Worm (Caenorhabditis elegans) whole organism, L2 larva: ENCODE measurements around the gene M05D6.1.

Experiments used
- C34F6.9 ChIP-seq: fragments of 150-350 bp; optimal IDR thresholded peaks from 2 replicates; lab custom pipeline; 2014; ENCODE audit warnings: missing biosample characterization, missing genetic modification characterization
- F13H6.1 ChIP-seq: sonication (generic microtip); optimal IDR thresholded peaks from 2 replicates; lab custom pipeline; 2016; ENCODE audit warnings: missing genetic modification characterization, missing compliant biosample characterization
- R02D3.7 ChIP-seq: fragments of 150-350 bp; optimal IDR thresholded peaks from 2 replicates; lab custom pipeline; 2014; ENCODE audit warnings: missing biosample characterization, missing genetic modification characterization
- Y55F3AM.14 ChIP-seq: fragments of 200-800 bp; sonication (Bioruptor generic); optimal IDR thresholded peaks from 2 replicates; lab custom pipeline; 2018; ENCODE audit warnings: mild to moderate bottlenecking, missing genetic modification characterization, missing compliant biosample characterization
- ZK546.5 ChIP-seq: sonication (generic microtip); optimal IDR thresholded peaks from 2 replicates; lab custom pipeline; 2017; ENCODE audit warnings: missing biosample characterization, missing genetic modification characterization
- alr-1 ChIP-seq: fragments of 150-350 bp; optimal IDR thresholded peaks from 2 replicates; lab custom pipeline; 2014; ENCODE audit warnings: missing biosample characterization, missing genetic modification characterization
- ama-1 ChIP-seq: fragments of 150-350 bp; optimal IDR thresholded peaks from 2 replicates; lab custom pipeline; 2018; ENCODE audit warnings: inconsistent platforms
- blmp-1 ChIP-seq: sonication (generic microtip); optimal IDR thresholded peaks from 2 replicates; lab custom pipeline; 2017; ENCODE audit warnings: missing genetic modification characterization, mild to moderate bottlenecking, missing compliant biosample characterization, antibody characterized with exemption, moderate library complexity; ENCODE audit not compliant: insufficient read depth
- crh-2 ChIP-seq: sonication (generic microtip); optimal IDR thresholded peaks from 2 replicates; lab custom pipeline; 2017; ENCODE audit warnings: missing biosample characterization, missing genetic modification characterization
- dmd-4 ChIP-seq: sonication (generic microtip); optimal IDR thresholded peaks from 2 replicates; lab custom pipeline; 2017; ENCODE audit warnings: missing biosample characterization, missing genetic modification characterization
- egl-27 ChIP-seq: sonication (generic microtip); optimal IDR thresholded peaks from 3 replicates; lab custom pipeline; 2017; ENCODE audit warnings: missing biosample characterization, missing genetic modification reagents, missing genetic modification characterization
- elt-1 ChIP-seq: fragments of 150-350 bp; optimal IDR thresholded peaks from 2 replicates; lab custom pipeline; 2014; ENCODE audit warnings: missing biosample characterization, missing genetic modification characterization
- elt-3 ChIP-seq: sonication (generic microtip); optimal IDR thresholded peaks from 2 replicates; lab custom pipeline; 2017; ENCODE audit warnings: missing biosample characterization, missing genetic modification characterization
- fos-1 ChIP-seq: fragments of 150-350 bp; optimal IDR thresholded peaks from 2 replicates; lab custom pipeline; 2014; ENCODE audit warnings: missing biosample characterization, missing genetic modification characterization
- gmeb-1 ChIP-seq: fragments of 150-350 bp; optimal IDR thresholded peaks from 2 replicates; lab custom pipeline; 2014; ENCODE audit warnings: missing biosample characterization, missing genetic modification characterization
- lin-11 ChIP-seq: fragments of 150-350 bp; sonication (generic microtip); optimal IDR thresholded peaks from 2 replicates; lab custom pipeline; 2014; ENCODE audit warnings: missing biosample characterization, missing genetic modification characterization, inconsistent platforms, mixed read lengths
- lin-13 ChIP-seq: fragments of 150-350 bp; optimal IDR thresholded peaks from 2 replicates; lab custom pipeline; 2014; ENCODE audit warnings: missing biosample characterization, missing genetic modification reagents, missing genetic modification characterization
- lsy-2 ChIP-seq, 2 experiments: fragments of 150-350 bp in 1 of 2; sonication (generic microtip) in 1 of 2; optimal IDR thresholded peaks; 2 replicates each; lab custom pipeline; 2014 to 2017; ENCODE audit warnings: missing biosample characterization in 2 of 2, missing genetic modification characterization in 2 of 2
- mab-5 ChIP-seq: fragments of 150-350 bp; optimal IDR thresholded peaks from 2 replicates; lab custom pipeline; 2014; ENCODE audit warnings: missing biosample characterization, missing genetic modification characterization
- mbf-1 ChIP-seq: sonication (generic microtip); optimal IDR thresholded peaks from 2 replicates; lab custom pipeline; 2017; ENCODE audit warnings: missing biosample characterization, missing genetic modification characterization
- mdl-1 ChIP-seq, 2 experiments: fragments of 150-350 bp in 1 of 2; sonication (generic microtip) in 1 of 2; optimal IDR thresholded peaks; 2 replicates each; lab custom pipeline; 2017; ENCODE audit warnings: missing biosample characterization in 2 of 2, missing genetic modification characterization in 2 of 2
- nhr-10 ChIP-seq: sonication (generic microtip); optimal IDR thresholded peaks from 2 replicates; lab custom pipeline; 2017; ENCODE audit warnings: missing biosample characterization, missing genetic modification characterization
- nhr-11 ChIP-seq: fragments of 150-350 bp; optimal IDR thresholded peaks from 2 replicates; lab custom pipeline; 2014; ENCODE audit warnings: missing biosample characterization, missing genetic modification characterization
- nhr-129 ChIP-seq: fragments of 150-350 bp; optimal IDR thresholded peaks from 2 replicates; lab custom pipeline; 2014; ENCODE audit warnings: missing biosample characterization, missing genetic modification characterization
- nhr-21 ChIP-seq: fragments of 150-350 bp; optimal IDR thresholded peaks from 2 replicates; lab custom pipeline; 2014; ENCODE audit warnings: missing biosample characterization, missing genetic modification characterization
- nhr-23 ChIP-seq: fragments of 150-350 bp; optimal IDR thresholded peaks from 2 replicates; lab custom pipeline; 2014; ENCODE audit warnings: missing biosample characterization, missing genetic modification reagents, missing genetic modification characterization
- nhr-237 ChIP-seq: fragments of 150-350 bp; optimal IDR thresholded peaks from 2 replicates; lab custom pipeline; 2014; ENCODE audit warnings: missing biosample characterization, missing genetic modification characterization
- nhr-25 ChIP-seq: fragments of 150-350 bp; sonication (generic microtip); optimal IDR thresholded peaks from 3 replicates; lab custom pipeline; 2014; ENCODE audit warnings: missing biosample characterization, missing genetic modification characterization
- nhr-6 ChIP-seq: fragments of 150-350 bp; optimal IDR thresholded peaks from 2 replicates; lab custom pipeline; 2014; ENCODE audit warnings: missing biosample characterization, missing genetic modification characterization
- nhr-77 ChIP-seq: fragments of 150-350 bp; optimal IDR thresholded peaks from 2 replicates; lab custom pipeline; 2014; ENCODE audit warnings: missing biosample characterization, missing genetic modification characterization
- peb-1 ChIP-seq: fragments of 150-350 bp; optimal IDR thresholded peaks from 2 replicates; lab custom pipeline; 2014; ENCODE audit warnings: missing biosample characterization, missing genetic modification characterization
- sem-4 ChIP-seq: fragments of 150-350 bp; optimal IDR thresholded peaks from 2 replicates; lab custom pipeline; 2014; ENCODE audit warnings: missing biosample characterization, missing genetic modification reagents, missing genetic modification characterization
- skn-1 ChIP-seq: sonication (generic microtip); optimal IDR thresholded peaks from 2 replicates; lab custom pipeline; 2017; ENCODE audit warnings: missing biosample characterization, missing genetic modification characterization
- sma-3 ChIP-seq: sonication (generic microtip); optimal IDR thresholded peaks from 2 replicates; lab custom pipeline; 2016; ENCODE audit warnings: missing genetic modification reagents, missing genetic modification characterization, missing compliant biosample characterization
- snpc-4 ChIP-seq: fragments of 150-350 bp; optimal IDR thresholded peaks from 2 replicates; lab custom pipeline; 2014; ENCODE audit warnings: missing biosample characterization, missing genetic modification characterization
- unc-39 ChIP-seq: fragments of 150-350 bp; optimal IDR thresholded peaks from 2 replicates; lab custom pipeline; 2014; ENCODE audit warnings: missing biosample characterization, missing genetic modification characterization
- unc-55 ChIP-seq: fragments of 150-350 bp; sonication (generic microtip); optimal IDR thresholded peaks from 3 replicates; lab custom pipeline; 2014; ENCODE audit warnings: missing biosample characterization, missing genetic modification reagents, missing genetic modification characterization
- unc-62 ChIP-seq: fragments of 150-350 bp; optimal IDR thresholded peaks from 2 replicates; lab custom pipeline; 2014; ENCODE audit warnings: missing biosample characterization, missing genetic modification reagents, missing genetic modification characterization
- ztf-1 ChIP-seq: fragments of 200-800 bp; sonication (Bioruptor generic); conservative IDR thresholded peaks from 2 replicates; pipeline ENCODE4 v1.3.6; 2022; ENCODE audit warnings: missing genetic modification characterization, missing compliant biosample characterization
- ztf-11 ChIP-seq: sonication (generic microtip); optimal IDR thresholded peaks from 2 replicates; lab custom pipeline; 2017; ENCODE audit warnings: missing biosample characterization, missing genetic modification characterization
- ztf-4 ChIP-seq: fragments of 150-350 bp; optimal IDR thresholded peaks from 2 replicates; lab custom pipeline; 2014; ENCODE audit warnings: missing biosample characterization, missing genetic modification characterization

The M05D6.1 gene

DNA sequence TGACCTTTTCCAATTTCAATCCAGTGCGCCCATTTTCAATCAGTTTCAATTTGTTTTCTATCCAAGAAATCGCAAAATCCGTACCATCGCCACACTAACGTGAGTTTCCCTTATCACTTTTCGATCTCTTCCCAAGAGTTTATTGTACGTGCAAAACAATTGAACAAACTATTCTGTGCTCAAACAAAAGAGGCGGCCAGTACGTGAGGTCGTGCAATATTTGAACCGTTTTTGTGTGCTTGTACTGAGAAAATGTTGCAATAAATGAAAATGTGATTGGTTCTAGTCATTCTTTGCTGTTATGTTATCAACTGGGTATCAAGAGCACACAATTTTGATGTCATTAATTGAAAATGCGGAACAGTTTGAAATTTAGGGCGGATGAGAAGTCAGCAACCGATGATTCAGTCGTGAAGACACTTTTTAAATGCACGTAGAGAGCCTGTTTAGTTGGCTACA is 25.5 kb downstream of the M05D6.1 start, which contains the start of gene F22B5.4:
Gene F22B5.4, plus strand, starts transcription at position 51 of the 459 bp plus-strand sequence.
- TF ChIP-seq fos-1 (tag; lab: Kevin White, UChicago) (peak; percentile 27), ZK546.5 (no peak)

DNA sequence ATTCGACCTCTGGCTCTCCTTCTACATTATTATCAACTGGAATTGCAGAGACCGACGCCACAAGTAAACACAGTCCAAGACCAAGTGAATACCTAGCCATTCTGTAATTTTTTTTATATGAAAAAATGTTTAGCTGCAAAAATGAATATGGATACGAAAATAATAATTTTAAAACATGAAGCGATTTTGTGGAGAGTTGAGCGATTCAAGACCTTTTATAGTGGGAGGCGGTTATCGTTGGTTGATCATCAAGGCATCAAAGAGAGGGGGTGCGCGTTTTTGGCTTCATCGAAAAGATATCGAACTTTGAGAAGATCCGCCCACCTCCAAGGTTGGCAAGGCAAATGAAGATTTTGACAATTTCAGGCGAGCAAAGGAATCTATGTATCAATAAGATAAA is 28.5 kb downstream of the M05D6.1 start, which contains the start of gene cut-3:
Gene cut-3, minus strand, starts transcription at position 101 of the 400 bp plus-strand sequence.
- TF ChIP-seq nhr-6: no peak
- no peak for TF ChIP-seq nhr-237 (tag; lab: Kevin White, UChicago)
- TF ChIP-seq egl-27 (tag; lab: Kevin White, UChicago): no peak
- TF ChIP-seq peb-1 (tag; lab: Kevin White, UChicago): no peak
- TF ChIP-seq lin-13 (GFP tag; lab: Kevin White, UChicago): no peak
- TF ChIP-seq skn-1 (tag; lab: Kevin White, UChicago): no peak
- TF ChIP-seq C34F6.9 (tag; lab: Kevin White, UChicago): no peak
- TF ChIP-seq nhr-129 (tag; lab: Kevin White, UChicago): no peak
- no peak for TF ChIP-seq nhr-21 (tag; lab: Kevin White, UChicago)
- TF ChIP-seq nhr-10 (tag; lab: Kevin White, UChicago): no peak
- TF ChIP-seq ama-1 (lab: Kevin White, UChicago): no peak
- TF ChIP-seq sma-3: no peak
- TF ChIP-seq nhr-25 (tag; lab: Kevin White, UChicago): no peak
- TF ChIP-seq, all 48 proteins: peak for 0

DNA sequence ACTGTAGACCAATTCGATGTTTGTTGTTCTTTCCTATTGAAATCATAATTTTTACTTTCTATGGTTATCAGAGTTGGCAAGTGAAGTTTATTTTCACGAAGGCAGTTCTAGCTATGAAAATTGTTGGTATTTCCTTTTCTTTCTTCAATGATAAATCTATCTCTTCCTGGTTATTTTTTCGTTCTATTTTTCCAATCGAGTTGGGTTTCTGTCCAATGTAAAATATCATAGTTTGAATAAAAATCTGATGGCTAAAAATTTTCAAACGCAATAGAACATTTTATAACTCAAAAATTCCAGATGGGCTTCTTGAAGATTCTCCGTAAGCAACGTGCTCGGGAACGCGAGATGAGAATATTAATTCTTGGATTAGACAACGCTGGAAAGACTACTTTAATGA is 31.2 kb downstream of the M05D6.1 start, which contains the start of gene evl-20:
Gene evl-20, plus strand, starts transcription at position 301 of the 400 bp plus-strand sequence.
- TF ChIP-seq F13H6.1 (tag; lab: Kevin White, UChicago) (no peak), sma-3 (no peak), nhr-10 (tag; lab: Kevin White, UChicago) (no peak), mab-5 (tag; lab: Kevin White, UChicago) (no peak), nhr-6 (no peak), unc-55 (GFP tag; lab: Kevin White, UChicago) (no peak), Y55F3AM.14 (GFP tag; lab: Kevin White, UChicago) (no peak), C34F6.9 (tag; lab: Kevin White, UChicago) (no peak), crh-2 (tag; lab: Kevin White, UChicago) (no peak), peb-1 (tag; lab: Kevin White, UChicago) (no peak), ama-1 (lab: Kevin White, UChicago) (no peak)

DNA sequence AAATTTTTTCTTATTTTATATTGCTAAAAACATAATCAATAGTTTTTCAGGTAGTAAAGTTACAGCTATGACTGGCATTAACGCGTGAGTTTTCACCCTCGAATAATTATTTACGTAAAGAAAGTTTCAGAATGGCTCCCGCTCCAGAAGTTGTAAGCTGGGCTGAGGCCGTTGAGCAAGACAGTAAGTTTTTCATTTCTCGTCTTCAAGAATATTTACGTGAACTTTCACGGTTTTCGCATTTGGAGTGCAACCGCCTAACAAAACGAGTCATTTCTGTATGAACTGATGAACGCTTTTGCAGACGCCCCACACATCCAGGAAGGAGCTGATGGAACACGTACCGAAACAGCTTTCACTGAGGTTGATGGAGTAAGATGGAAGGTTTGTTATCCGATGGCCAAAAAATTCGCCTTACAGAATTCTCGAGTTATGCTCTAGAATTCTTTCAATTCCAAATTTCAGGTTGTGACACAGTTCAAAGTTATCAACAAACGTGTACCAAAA is 32.4 kb downstream of the M05D6.1 start, which contains the start of gene eif-3.G:
Gene eif-3.G, plus strand, starts transcription at position 51 of the 507 bp plus-strand sequence.
- TF ChIP-seq elt-1 (tag; lab: Kevin White, UChicago): no peak
- TF ChIP-seq blmp-1 (tag; lab: Kevin White, UChicago): no peak
- TF ChIP-seq nhr-23 (tag; lab: Kevin White, UChicago): no peak
- TF ChIP-seq nhr-21 (tag; lab: Kevin White, UChicago): no peak
- no peak for TF ChIP-seq alr-1 (tag; lab: Kevin White, UChicago)

DNA sequence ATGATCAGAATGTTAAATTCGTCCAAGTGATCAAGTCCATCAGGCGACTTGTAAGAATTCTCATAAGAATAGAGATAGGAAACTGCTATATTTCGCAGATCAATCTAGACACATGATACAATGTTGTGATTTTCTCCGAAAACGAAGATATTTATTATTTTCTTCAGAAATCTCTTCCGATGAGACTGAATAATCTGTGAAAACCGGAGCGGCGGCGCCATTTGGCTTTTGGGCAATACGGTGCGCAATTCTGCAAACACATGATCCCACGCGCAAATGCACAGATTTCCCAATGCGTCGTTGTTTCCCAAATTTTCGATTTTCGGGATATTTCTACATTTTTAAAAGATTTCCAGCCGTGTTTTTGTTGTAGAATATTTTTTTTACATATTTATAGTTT is 33.0 kb downstream of the M05D6.1 start:
- TF ChIP-seq nhr-11 (no peak), gmeb-1 (peak; percentile 53), snpc-4 (tag; lab: Kevin White, UChicago) (no peak), lin-13 (GFP tag; lab: Kevin White, UChicago) (no peak), blmp-1 (tag; lab: Kevin White, UChicago) (peak; percentile 17), nhr-77 (no peak), fos-1 (tag; lab: Kevin White, UChicago) (peak; percentile 16), nhr-23 (tag; lab: Kevin White, UChicago) (no peak), skn-1 (tag; lab: Kevin White, UChicago) (no peak), sem-4 (no peak), nhr-21 (tag; lab: Kevin White, UChicago) (peak; percentile 65), unc-55 (GFP tag; lab: Kevin White, UChicago) (peak; percentile 59), unc-39 (no peak), nhr-10 (tag; lab: Kevin White, UChicago) (no peak), nhr-25 (tag; lab: Kevin White, UChicago) (peak; percentile 79), lsy-2 (tag; optimal IDR thresholded peaks at IDR 0.05; lab: Kevin White, UChicago) (peak; percentile 76 to 93), peb-1 (tag; lab: Kevin White, UChicago) (no peak), egl-27 (tag; lab: Kevin White, UChicago) (no peak), elt-3 (tag; lab: Kevin White, UChicago) (no peak), ztf-1 (GFP tag; lab: Robert Waterston, UW) (no peak), lin-11 (tag; lab: Kevin White, UChicago) (no peak), mbf-1 (tag; lab: Kevin White, UChicago) (no peak), mdl-1 (tag; optimal IDR thresholded peaks at IDR 0.05; lab: Kevin White, UChicago) (no peak), R02D3.7 (tag; lab: Kevin White, UChicago) (no peak), unc-62 (GFP tag; lab: Kevin White, UChicago) (no peak), dmd-4 (no peak), ZK546.5 (no peak), ztf-11 (tag; lab: Kevin White, UChicago) (no peak), mab-5 (tag; lab: Kevin White, UChicago) (no peak), nhr-6 (no peak), ztf-4 (tag; lab: Kevin White, UChicago) (no peak), alr-1 (tag; lab: Kevin White, UChicago) (no peak), F13H6.1 (tag; lab: Kevin White, UChicago) (peak; percentile 1), crh-2 (tag; lab: Kevin White, UChicago) (peak; percentile 31), Y55F3AM.14 (GFP tag; lab: Kevin White, UChicago) (peak; percentile 42)
